Fruit fly (Drosophila melanogaster): ENCODE data around the gene CG5645.

Gene CG5645

DNA sequence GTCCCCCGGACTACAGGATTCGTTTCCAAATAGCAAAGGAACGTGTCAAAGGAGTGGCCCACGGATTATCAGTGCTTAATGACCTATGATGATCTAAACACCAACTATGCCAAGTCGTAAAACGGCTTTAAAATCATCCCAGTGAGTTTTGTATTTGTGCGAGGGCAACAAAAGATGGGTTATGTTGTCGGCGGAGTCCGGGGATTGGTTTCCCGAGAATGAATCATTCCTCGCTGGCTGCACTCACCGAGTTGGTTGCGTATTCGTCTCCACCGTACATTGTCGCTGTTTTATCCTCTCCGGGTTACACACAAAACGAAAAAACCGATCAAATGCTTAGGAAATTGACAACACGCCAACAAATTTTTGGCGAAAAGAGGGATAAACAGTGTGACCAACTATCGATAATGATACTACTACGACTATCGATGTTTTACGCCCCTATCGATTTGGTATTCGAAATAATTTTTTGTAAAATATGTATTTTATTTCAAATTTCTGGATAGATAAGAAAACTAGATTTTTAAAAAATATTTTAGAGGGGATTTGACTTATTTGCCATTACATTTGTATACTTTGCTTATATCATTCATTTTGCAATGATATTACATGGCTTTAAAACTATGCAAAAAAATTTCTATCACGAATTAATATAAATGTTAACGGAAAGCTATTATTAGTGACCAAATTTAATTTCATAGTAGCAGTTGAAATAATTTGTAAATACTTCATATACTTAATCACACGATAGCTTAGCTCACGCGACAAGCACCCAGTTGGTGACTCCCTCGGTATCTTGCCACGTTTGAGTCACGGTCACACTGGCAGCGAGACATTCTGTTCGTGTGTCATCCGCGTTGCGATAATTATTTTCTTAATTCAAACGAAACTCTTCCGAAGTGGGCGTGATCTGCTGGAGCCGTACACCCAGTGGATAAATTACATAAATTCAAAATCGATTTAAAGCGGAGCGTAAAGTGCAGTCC, 9.5 kb upstream of the CG5645 start, which contains the start of the genes eIF3l and Nrx-IV (continued):
- TF ChIP-seq MESR4 (GFP tag; optimal IDR thresholded peaks at IDR 0.05) (peak; percentile 83), HmgZ (tag; optimal IDR thresholded peaks at IDR 0.05) (peak; percentile 14), ab (GFP tag; optimal IDR thresholded peaks at IDR 0.05) (no peak), kah (GFP tag; optimal IDR thresholded peaks at IDR 0.05) (peak; percentile 11), CG30403 (GFP tag; optimal IDR thresholded peaks at IDR 0.05) (peak; percentile 14), CG14710 (tag; optimal IDR thresholded peaks at IDR 0.05) (peak; percentile 60), Bteb2 (GFP tag; optimal IDR thresholded peaks at IDR 0.05) (peak; percentile 1), Hr3 (GFP tag; optimal IDR thresholded peaks at IDR 0.05) (no peak), CG6791 (GFP tag; IDR thresholded peaks at IDR 0.05; ENCODE audit: partially characterized antibody) (peak; percentile 56), knrl (GFP tag; IDR thresholded peaks at IDR 0.05; ENCODE audit: partially characterized antibody) (peak; percentile 76), CG14860 (GFP tag; IDR thresholded peaks at IDR 0.05; ENCODE audit: partially characterized antibody) (peak; percentile 48; the same call in 1 of the 3 replicates), hbn (GFP tag; IDR thresholded peaks at IDR 0.05; ENCODE audit: partially characterized antibody) (peak; percentile 59; the same call in 1 of the 2 replicates), trh (GFP tag; optimal IDR thresholded peaks at IDR 0.05) (no peak), CG6765 (GFP tag; optimal IDR thresholded peaks at IDR 0.05) (no peak), tna (GFP tag; IDR thresholded peaks at IDR 0.05; ENCODE audit: partially characterized antibody) (0 out of 2 replicates have a peak, but pooled peaks have one; percentile 22), CG12769 (tag; optimal IDR thresholded peaks at IDR 0.05) (peak; percentile 12), ham (GFP tag; IDR thresholded peaks at IDR 0.05) (no peak), Dbx (GFP tag; IDR thresholded peaks at IDR 0.05) (no peak), BEAF-32 (GFP tag; optimal IDR thresholded peaks at IDR 0.05) (peak; percentile 88), gfzf (GFP tag; optimal IDR thresholded peaks at IDR 0.05) (peak; percentile 81), ttk (GFP tag; IDR thresholded peaks at IDR 0.05) (no peak), Deaf1 (tag; optimal IDR thresholded peaks at IDR 0.05) (peak; percentile 61), HLH4C (GFP tag; IDR thresholded peaks at IDR 0.05; ENCODE audit: partially characterized antibody) (peak; percentile 69), en (GFP tag; optimal IDR thresholded peaks at IDR 0.05) (no peak), Ets97D (GFP tag; optimal IDR thresholded peaks at IDR 0.05) (peak; percentile 14), lmd (GFP tag; IDR thresholded peaks at IDR 0.05) (no peak), CG3995 (GFP tag; optimal IDR thresholded peaks at IDR 0.05) (peak; percentile 69), CG7963 (GFP tag; IDR thresholded peaks at IDR 0.05; ENCODE audit: partially characterized antibody) (peak; percentile 4; the same call in 1 of the 3 replicates), Med (GFP tag) (peak; percentile 65), inv (GFP tag; IDR thresholded peaks at IDR 0.05; ENCODE audit: partially characterized antibody) (peak; percentile 72), pzg (GFP tag; optimal IDR thresholded peaks at IDR 0.05) (peak; percentile 61), CG6254 (GFP tag; optimal IDR thresholded peaks at IDR 0.05) (no peak), trem (tag; optimal IDR thresholded peaks at IDR 0.05) (peak; percentile 41), amos (GFP tag; IDR thresholded peaks at IDR 0.05; ENCODE audit: partially characterized antibody) (peak; percentile 64), CG9797 (GFP tag; optimal IDR thresholded peaks at IDR 0.05) (peak; percentile 77), sens (GFP tag) (peak; percentile 36), Sry-δ (GFP tag; optimal IDR thresholded peaks at IDR 0.05) (peak; percentile 74), Dp (GFP tag; optimal IDR thresholded peaks at IDR 0.05) (peak; percentile 5), CG13287 (GFP tag; IDR thresholded peaks at IDR 0.05; ENCODE audit: partially characterized antibody) (peak; percentile 72), CG34224 (GFP tag; IDR thresholded peaks at IDR 0.05; ENCODE audit: partially characterized antibody) (peak; percentile 41; the same call in 2 of the 3 replicates), CG33213 (GFP tag; optimal IDR thresholded peaks at IDR 0.05) (peak; percentile 18), Kr (GFP tag; optimal IDR thresholded peaks at IDR 0.05) (no peak), CG12391 (tag; optimal IDR thresholded peaks at IDR 0.05) (peak; percentile 42), CG12155 (GFP tag; optimal IDR thresholded peaks at IDR 0.05) (peak; percentile 32), vnd (GFP tag; IDR thresholded peaks at IDR 0.05; ENCODE audit: partially characterized antibody) (peak; percentile 64; the same call in 1 of the 3 replicates), CG32772 (GFP tag; IDR thresholded peaks at IDR 0.05) (no peak)
